Worm (Caenorhabditis elegans): ENCODE data around the gene Y41C4A.8.

DNA sequence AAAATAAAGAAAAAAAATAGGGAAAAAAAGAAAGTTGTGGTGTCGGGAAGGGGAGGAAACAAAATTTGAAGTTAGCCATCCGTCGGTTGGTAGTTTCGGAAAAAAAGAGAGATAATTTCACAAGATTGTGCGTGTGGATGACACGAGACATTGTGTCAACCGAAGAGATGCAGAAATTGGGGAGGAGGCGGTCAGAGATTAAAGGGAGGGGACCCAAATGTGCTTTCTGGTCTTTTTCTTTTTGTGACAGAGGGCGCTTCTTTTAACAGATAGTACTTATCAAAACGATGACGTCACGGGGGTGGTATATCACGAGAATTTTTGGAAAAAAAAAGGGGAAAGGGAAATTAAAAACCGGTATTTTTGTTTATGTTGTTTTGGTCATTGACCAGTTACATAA, 29.9 kb upstream of the Y41C4A.8 start:
- TF ChIP-seq mdl-1 (tag; optimal IDR thresholded peaks at IDR 0.05) (peak in 1 of 2 experiments; percentile 25), egl-27 (tag; optimal IDR thresholded peaks at IDR 0.05) (no peak)
